Worm (Caenorhabditis elegans): ENCODE data around the gene C18E9.5.

ce11 chrII:9014877-9015505, 45.2 kb downstream of the C18E9.5 start:
- TF ChIP-seq unc-62 (GFP tag; optimal IDR thresholded peaks at IDR 0.05): no peak
- no peak for TF ChIP-seq hpl-2 (GFP tag; optimal IDR thresholded peaks at IDR 0.05)
- TF ChIP-seq sptf-1 (tag; optimal IDR thresholded peaks at IDR 0.05): no peak
- TF ChIP-seq pax-3 (tag; optimal IDR thresholded peaks at IDR 0.05): no peak
- no peak for TF ChIP-seq snpc-4 (tag; optimal IDR thresholded peaks at IDR 0.05)
